Worm (Caenorhabditis elegans) whole organism, L1 larva: ENCODE results near the gene srsx-36.

Experiments used
- C04F5.9 ChIP-seq: sonication (generic microtip); optimal IDR thresholded peaks from 2 replicates; lab custom pipeline; 2016; ENCODE audit warnings: missing genetic modification characterization, missing compliant biosample characterization
- C34B4.2 ChIP-seq: sonication (generic microtip); optimal IDR thresholded peaks from 2 replicates; lab custom pipeline; 2017; ENCODE audit warnings: mild to moderate bottlenecking, missing genetic modification characterization, missing compliant biosample characterization
- F16B12.6 ChIP-seq: fragments of 150-350 bp; optimal IDR thresholded peaks from 2 replicates; lab custom pipeline; 2014; ENCODE audit warnings: missing biosample characterization, missing genetic modification characterization
- ama-1 ChIP-seq: fragments of 150-350 bp; optimal IDR thresholded peaks from 2 replicates; lab custom pipeline; 2014
- blmp-1 ChIP-seq: fragments of 150-350 bp; optimal IDR thresholded peaks from 2 replicates; lab custom pipeline; 2014; ENCODE audit warnings: missing biosample characterization, missing genetic modification characterization
- ceh-82 ChIP-seq, 3 experiments: fragments of 150-350 bp in 1 of 3; sonication (generic microtip) in 2 of 3; optimal IDR thresholded peaks; 2 replicates each; lab custom pipeline; 2014 to 2017; ENCODE audit warnings: missing biosample characterization in 3 of 3, missing genetic modification characterization in 3 of 3
- ceh-88 ChIP-seq: fragments of 200-800 bp; sonication (Bioruptor generic); IDR thresholded peaks from 2 replicates; pipeline ENCODE4 v1.3.6; 2022; ENCODE audit warnings: missing genetic modification characterization, missing compliant biosample characterization
- dpl-1 ChIP-seq, 3 experiments: fragments of 150-350 bp in 2 of 3; sonication (generic microtip) in 1 of 3; optimal IDR thresholded peaks; 2 replicates each; lab custom pipeline; 2014 to 2017; ENCODE audit warnings: missing biosample characterization in 3 of 3, missing genetic modification characterization in 3 of 3, missing genetic modification reagents in 3 of 3
- dsc-1 ChIP-seq: sonication (generic microtip); optimal IDR thresholded peaks from 2 replicates; lab custom pipeline; 2016; ENCODE audit warnings: mild to moderate bottlenecking, missing genetic modification characterization, missing compliant biosample characterization
- efl-1 ChIP-seq, 4 experiments: fragments of 150-350 bp; optimal IDR thresholded peaks in 3 of 4; peaks in 1 of 4; 1 replicate in 1 of 4; 2 replicates in 3 of 4; lab custom pipeline; 2014; ENCODE audit warnings: missing biosample characterization in 2 of 4, missing genetic modification characterization in 2 of 4, missing genetic modification reagents in 2 of 4
- efl-3 ChIP-seq: fragments of 200-800 bp; sonication (Bioruptor generic); optimal IDR thresholded peaks from 2 replicates; lab custom pipeline; 2018; ENCODE audit warnings: mild to moderate bottlenecking, missing genetic modification characterization, missing compliant biosample characterization
- egl-13 ChIP-seq: sonication (generic microtip); optimal IDR thresholded peaks from 2 replicates; lab custom pipeline; 2016; ENCODE audit warnings: missing genotype, missing genetic modification reagents, missing genetic modification characterization, missing compliant biosample characterization
- elt-2 ChIP-seq: sonication (generic microtip); optimal IDR thresholded peaks from 2 replicates; lab custom pipeline; 2016; ENCODE audit warnings: missing genetic modification characterization, mild to moderate bottlenecking, inconsistent platforms, missing compliant biosample characterization, missing genetic modification reagents
- elt-3 ChIP-seq, 6 experiments: fragments of 150-350 bp in 1 of 6; sonication (generic microtip); optimal IDR thresholded peaks; 2 replicates each; lab custom pipeline; 2017 to 2018; ENCODE audit warnings: missing biosample characterization in 6 of 6, missing genetic modification characterization in 6 of 6, inconsistent platforms in 1 of 6
- ets-5 ChIP-seq: fragments of 200-800 bp; sonication (Bioruptor generic); IDR thresholded peaks from 2 replicates; pipeline ENCODE4 v1.3.6; 2022; ENCODE audit warnings: missing genetic modification characterization, missing compliant biosample characterization
- fkh-8 ChIP-seq: sonication (generic microtip); optimal IDR thresholded peaks from 2 replicates; lab custom pipeline; 2016; ENCODE audit warnings: mild to moderate bottlenecking, missing genetic modification characterization, missing compliant biosample characterization
- grh-1 ChIP-seq: fragments of 200-800 bp; sonication (Bioruptor generic); IDR thresholded peaks from 2 replicates; pipeline ENCODE4 v1.3.6; 2022; ENCODE audit warnings: missing genetic modification reagents, missing genetic modification characterization, missing compliant biosample characterization
- hpl-2 ChIP-seq: fragments of 150-350 bp; optimal IDR thresholded peaks from 2 replicates; lab custom pipeline; 2014; ENCODE audit warnings: missing biosample characterization, missing genetic modification reagents, missing genetic modification characterization
- irx-1 ChIP-seq: sonication (generic microtip); optimal IDR thresholded peaks from 2 replicates; lab custom pipeline; 2016; ENCODE audit warnings: missing genetic modification characterization, missing compliant biosample characterization
- lin-14 ChIP-seq: fragments of 200-800 bp; sonication (Bioruptor generic); optimal IDR thresholded peaks from 2 replicates; lab custom pipeline; 2018; ENCODE audit warnings: mild to moderate bottlenecking, missing genetic modification characterization, moderate library complexity, missing compliant biosample characterization
- lir-3 ChIP-seq: sonication (generic microtip); optimal IDR thresholded peaks from 2 replicates; lab custom pipeline; 2016; ENCODE audit warnings: mild to moderate bottlenecking, missing genetic modification characterization, moderate library complexity, missing compliant biosample characterization; ENCODE audit not compliant: poor library complexity
- mef-2 ChIP-seq: fragments of 150-350 bp; optimal IDR thresholded peaks from 2 replicates; lab custom pipeline; 2014; ENCODE audit warnings: missing biosample characterization, missing genetic modification characterization
- nhr-11 ChIP-seq: fragments of 150-350 bp; optimal IDR thresholded peaks from 2 replicates; lab custom pipeline; 2014; ENCODE audit warnings: missing biosample characterization, missing genetic modification characterization
- nhr-19 ChIP-seq: fragments of 200-800 bp; sonication (Bioruptor generic); conservative IDR thresholded peaks from 2 replicates; pipeline ENCODE4 v1.3.6; 2022; ENCODE audit warnings: missing genetic modification characterization, missing compliant biosample characterization
- nhr-71 ChIP-seq: sonication (generic microtip); optimal IDR thresholded peaks from 2 replicates; lab custom pipeline; 2016; ENCODE audit warnings: mild to moderate bottlenecking, missing genetic modification characterization, moderate library complexity, missing compliant biosample characterization
- nhr-76 ChIP-seq: sonication (generic microtip); optimal IDR thresholded peaks from 2 replicates; lab custom pipeline; 2017; ENCODE audit warnings: missing biosample characterization, missing genetic modification characterization
- nhr-77 ChIP-seq: fragments of 150-350 bp; optimal IDR thresholded peaks from 2 replicates; lab custom pipeline; 2014; ENCODE audit warnings: missing biosample characterization, missing genetic modification characterization
- nhr-84 ChIP-seq: sonication (generic microtip); optimal IDR thresholded peaks from 2 replicates; lab custom pipeline; 2017; ENCODE audit warnings: missing biosample characterization, missing genetic modification characterization
- nhr-90 ChIP-seq: sonication (generic microtip); optimal IDR thresholded peaks from 2 replicates; lab custom pipeline; 2016; ENCODE audit warnings: mild to moderate bottlenecking, missing genetic modification characterization, missing compliant biosample characterization; ENCODE audit not compliant: poor library complexity
- pag-3 ChIP-seq: sonication (generic microtip); optimal IDR thresholded peaks from 2 replicates; lab custom pipeline; 2017; ENCODE audit warnings: missing genetic modification characterization, mild to moderate bottlenecking, missing compliant biosample characterization, antibody characterized with exemption, borderline replicate concordance; ENCODE audit not compliant: insufficient read depth
- pqm-1 ChIP-seq: sonication (generic microtip); optimal IDR thresholded peaks from 3 replicates; lab custom pipeline; 2017; ENCODE audit warnings: missing biosample characterization, missing genetic modification characterization
- snpc-4 ChIP-seq: fragments of 150-350 bp; optimal IDR thresholded peaks from 2 replicates; lab custom pipeline; 2014; ENCODE audit warnings: missing biosample characterization, missing genetic modification characterization
- sox-4 ChIP-seq: sonication (generic microtip); optimal IDR thresholded peaks from 2 replicates; lab custom pipeline; 2016; ENCODE audit warnings: missing genetic modification characterization, missing compliant biosample characterization
- sptf-1 ChIP-seq: fragments of 150-350 bp; optimal IDR thresholded peaks from 2 replicates; lab custom pipeline; 2014; ENCODE audit warnings: missing biosample characterization, missing genetic modification characterization
- tlp-1 ChIP-seq: fragments of 150-350 bp; optimal IDR thresholded peaks from 2 replicates; lab custom pipeline; 2014; ENCODE audit warnings: missing biosample characterization, missing genetic modification characterization
- unc-62 ChIP-seq: fragments of 150-350 bp; optimal IDR thresholded peaks from 2 replicates; lab custom pipeline; 2014; ENCODE audit warnings: missing biosample characterization, missing genetic modification reagents, missing genetic modification characterization
- unc-86 ChIP-seq: sonication (generic microtip); optimal IDR thresholded peaks from 2 replicates; lab custom pipeline; 2016; ENCODE audit warnings: missing genetic modification characterization, missing compliant biosample characterization
- vab-15 ChIP-seq: sonication (generic microtip); optimal IDR thresholded peaks from 2 replicates; lab custom pipeline; 2017; ENCODE audit warnings: missing genotype, mild to moderate bottlenecking, missing genetic modification characterization, missing compliant biosample characterization
- zip-4 ChIP-seq: fragments of 200-800 bp; sonication (Bioruptor generic); optimal IDR thresholded peaks from 2 replicates; lab custom pipeline; 2018; ENCODE audit warnings: mild to moderate bottlenecking, missing genetic modification characterization, moderate library complexity, missing compliant biosample characterization
- ztf-11 ChIP-seq, 2 experiments: sonication (generic microtip); optimal IDR thresholded peaks; 2 replicates each; lab custom pipeline; 2016 to 2017; ENCODE audit warnings: missing genetic modification characterization in 2 of 2, missing biosample characterization in 1 of 2, missing compliant biosample characterization in 1 of 2

Gene srsx-36

DNA sequence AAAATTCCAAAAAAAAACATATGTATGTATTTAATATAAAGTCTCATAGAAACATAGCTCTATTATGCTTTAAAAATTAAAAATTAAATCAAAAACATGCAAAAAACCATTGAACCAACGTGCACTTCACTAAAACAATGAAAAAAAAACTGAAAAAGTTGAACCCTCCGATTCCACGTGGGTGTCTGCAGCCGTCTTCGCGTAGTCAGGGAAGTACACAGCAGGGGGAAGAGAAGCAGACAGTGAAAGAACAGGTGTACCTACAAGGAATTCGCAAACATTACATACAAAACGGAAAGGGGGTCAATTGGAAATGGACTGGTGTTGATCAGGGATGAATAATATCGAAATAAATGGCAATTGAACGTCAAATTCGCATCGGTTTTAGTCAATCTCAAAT, 35.5 kb downstream of the srsx-36 start:
- TF ChIP-seq fkh-8 (tag; lab: Kevin White, UChicago): peak; percentile 14
- no peak for TF ChIP-seq sptf-1
- no peak for TF ChIP-seq efl-1 (optimal IDR thresholded peaks at IDR 0.05; lab: Kevin White, UChicago)
- TF ChIP-seq efl-1 (GFP tag; optimal IDR thresholded peaks at IDR 0.05 in 1 of 2; lab: Kevin White, UChicago): peak in 1 of 2 experiments; percentile 78
- peak; percentile 18 for TF ChIP-seq blmp-1 (tag; lab: Kevin White, UChicago)
- TF ChIP-seq lin-14 (GFP tag; lab: Kevin White, UChicago): peak; percentile 10
- TF ChIP-seq, all 84 proteins: peak for 4

DNA sequence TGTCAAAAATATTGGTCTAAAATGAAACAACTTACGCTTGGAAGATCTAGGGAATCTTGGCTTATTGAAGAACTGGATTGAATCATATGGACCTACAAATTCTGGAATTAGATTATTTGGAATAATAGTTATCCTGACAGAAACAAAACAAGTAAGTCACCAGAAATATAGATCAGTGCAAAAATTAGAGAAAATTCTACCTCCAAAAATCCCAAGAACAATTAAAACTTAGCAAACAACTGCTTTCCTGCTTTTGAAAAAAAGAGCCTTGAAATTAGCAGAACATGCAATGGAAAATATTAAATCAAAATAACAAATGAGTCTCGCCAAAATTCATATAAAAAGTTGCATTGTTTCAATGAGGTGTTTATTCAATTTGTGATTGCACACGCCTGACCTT, 36.3 kb downstream of the srsx-36 start, which contains the start of gene nhr-60:
TSS of gene nhr-60 (minus strand) at position 101 of the 400 bp plus-strand sequence.
- no peak for TF ChIP-seq fkh-8 (tag; lab: Kevin White, UChicago)
- TF ChIP-seq ets-5: no peak
- no peak for TF ChIP-seq grh-1 (GFP tag; lab: Robert Waterston, UW)
- TF ChIP-seq pag-3: no peak
- no peak for TF ChIP-seq snpc-4 (tag; lab: Kevin White, UChicago)
- no peak for TF ChIP-seq unc-86 (tag; lab: Kevin White, UChicago)
- no peak for TF ChIP-seq nhr-11 (tag; lab: Kevin White, UChicago)
- no peak for TF ChIP-seq dpl-1 (GFP tag; optimal IDR thresholded peaks at IDR 0.05; lab: Kevin White, UChicago)
- no peak for TF ChIP-seq egl-13 (tag; lab: Kevin White, UChicago)
- TF ChIP-seq lin-14 (GFP tag; lab: Kevin White, UChicago): no peak
- no peak for TF ChIP-seq hpl-2 (GFP tag; lab: Kevin White, UChicago)
- no peak for TF ChIP-seq efl-3 (GFP tag; lab: Kevin White, UChicago)

DNA sequence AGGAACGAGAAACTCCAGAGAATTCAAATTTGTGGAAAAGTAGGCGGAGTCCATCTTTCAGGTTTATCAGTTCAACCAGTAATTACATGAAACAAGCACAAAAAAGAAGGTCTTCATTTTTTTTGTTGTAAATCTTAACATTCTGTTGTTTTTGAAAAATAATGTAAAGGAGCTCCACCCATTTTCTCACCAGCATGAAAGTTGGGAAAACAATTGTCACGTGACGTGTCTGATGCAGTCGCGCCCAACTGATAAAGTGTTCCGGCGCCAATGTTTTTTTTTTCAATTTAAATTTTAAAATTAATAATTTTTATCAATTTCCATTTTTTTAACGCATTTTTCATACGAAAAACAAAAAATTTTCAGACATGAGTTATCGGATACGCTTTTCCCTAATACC, 40.4 kb downstream of the srsx-36 start, which contains the start of gene F57A10.4:
TSS of gene F57A10.4 (plus strand) at position 367 of the 400 bp plus-strand sequence.
- TF ChIP-seq efl-1 (optimal IDR thresholded peaks at IDR 0.05; lab: Kevin White, UChicago) (no peak), efl-1 (GFP tag; optimal IDR thresholded peaks at IDR 0.05 in 1 of 2; lab: Kevin White, UChicago) (peak in 1 of 2 experiments; percentile 81), blmp-1 (tag; lab: Kevin White, UChicago) (no peak)
- TF ChIP-seq, all 84 proteins: peak for 1

DNA sequence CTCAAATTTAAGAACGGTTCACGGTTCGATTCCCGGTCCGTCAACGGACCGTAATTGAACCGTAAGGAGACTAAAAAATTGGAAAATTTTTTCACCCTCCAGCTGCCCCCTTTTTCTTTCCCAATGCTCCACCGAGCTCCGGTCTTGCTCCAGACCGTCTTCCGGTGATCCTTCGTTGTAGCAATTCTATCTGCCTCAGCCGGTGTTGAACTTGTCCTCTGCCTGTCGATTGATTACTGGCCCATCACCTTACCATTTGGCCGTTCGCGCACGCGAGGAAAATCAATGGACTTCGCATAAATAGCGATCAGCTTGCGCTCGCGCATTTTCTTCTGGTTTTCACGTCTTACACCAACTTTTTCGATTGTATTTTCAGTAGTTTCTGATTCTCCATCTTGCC, 42.1 kb downstream of the srsx-36 start:
- TF ChIP-seq nhr-19 (GFP tag; lab: Robert Waterston, UW): peak; percentile 17; the same call in 1 of the 2 replicates
- TF ChIP-seq, all 84 proteins: peak for 1; not testable (repeated sequence) for 83

DNA sequence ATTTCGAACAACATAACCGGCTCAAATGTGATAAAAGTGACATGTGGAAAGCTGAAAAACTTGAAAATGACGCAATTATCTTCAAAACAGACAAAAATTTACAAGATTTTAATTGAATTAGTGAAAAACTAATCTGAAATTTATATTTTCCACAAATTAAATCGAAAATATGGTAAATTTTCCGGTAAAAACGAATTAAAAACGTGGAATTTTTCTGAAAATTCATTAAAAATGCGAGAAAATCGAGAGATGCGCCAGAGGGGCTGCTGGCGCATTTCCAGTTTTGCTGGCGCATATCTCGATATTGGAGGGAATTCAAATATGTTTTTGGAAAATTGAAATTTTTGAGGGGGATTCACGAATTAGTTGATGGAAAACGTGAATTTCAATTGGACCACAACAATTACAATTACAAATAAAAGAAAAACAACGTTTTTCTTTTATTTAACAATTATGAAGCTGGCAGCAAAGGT, 43.3 kb downstream of the srsx-36 start, which contains the start of the genes haf-3 and F57A10.2:
TSS of gene haf-3 (minus strand) at position 51 of the 473 bp plus-strand sequence.
TSS of gene F57A10.2 (plus strand) at position 454 of the 473 bp plus-strand sequence.
- peak; percentile 6 for TF ChIP-seq C34B4.2 (tag; lab: Kevin White, UChicago)
- TF ChIP-seq tlp-1 (tag; lab: Kevin White, UChicago): no peak
- peak; percentile 96 for TF ChIP-seq nhr-90 (tag; lab: Kevin White, UChicago)
- TF ChIP-seq ceh-82 (tag; optimal IDR thresholded peaks at IDR 0.05; lab: Kevin White, UChicago): peak; percentile 96 to 97 (median 97)
- no peak for TF ChIP-seq nhr-84 (tag; lab: Kevin White, UChicago)
- peak; percentile 92 for TF ChIP-seq snpc-4 (tag; lab: Kevin White, UChicago)
- peak; percentile 92 for TF ChIP-seq fkh-8 (tag; lab: Kevin White, UChicago)
- TF ChIP-seq egl-13 (tag; lab: Kevin White, UChicago): peak; percentile 92
- TF ChIP-seq pqm-1 (tag; lab: Kevin White, UChicago): no peak
- TF ChIP-seq ama-1: peak; percentile 53
- peak; percentile 85 for TF ChIP-seq zip-4 (GFP tag; lab: Kevin White, UChicago)
- no peak for TF ChIP-seq unc-62
- TF ChIP-seq unc-86 (tag; lab: Kevin White, UChicago): peak; percentile 92
- TF ChIP-seq F16B12.6 (tag; lab: Kevin White, UChicago): peak; percentile 66
- TF ChIP-seq efl-1 (optimal IDR thresholded peaks at IDR 0.05; lab: Kevin White, UChicago): peak; percentile 97 to 99
- TF ChIP-seq efl-1 (GFP tag; optimal IDR thresholded peaks at IDR 0.05 in 1 of 2; lab: Kevin White, UChicago): peak; percentile 99 to 100
- peak; percentile 95 for TF ChIP-seq lin-14 (GFP tag; lab: Kevin White, UChicago)
- TF ChIP-seq vab-15 (tag; lab: Kevin White, UChicago): no peak
- peak; percentile 76 for TF ChIP-seq lir-3 (tag; lab: Kevin White, UChicago)
- peak in 5 of 6 experiments; percentile 25 to 90 (median 45) for TF ChIP-seq elt-3 (tag; optimal IDR thresholded peaks at IDR 0.05; lab: Kevin White, UChicago)
- no peak for TF ChIP-seq sptf-1
- no peak for TF ChIP-seq nhr-76 (tag; lab: Kevin White, UChicago)
- TF ChIP-seq dsc-1 (tag; lab: Kevin White, UChicago): peak; percentile 97
- peak; percentile 66 for TF ChIP-seq C04F5.9 (tag; lab: Kevin White, UChicago)
- peak; percentile 82 for TF ChIP-seq nhr-77 (tag; lab: Kevin White, UChicago)
- TF ChIP-seq ztf-11 (tag; optimal IDR thresholded peaks at IDR 0.05; lab: Kevin White, UChicago): peak; percentile 4 to 83
- TF ChIP-seq efl-3 (GFP tag; lab: Kevin White, UChicago): peak; percentile 60
- peak; percentile 69; the same call in 1 of the 2 replicates for TF ChIP-seq ceh-88 (GFP tag; lab: Robert Waterston, UW)
- peak; percentile 45 for TF ChIP-seq mef-2 (tag; lab: Kevin White, UChicago)
- TF ChIP-seq irx-1: peak; percentile 92
- peak; percentile 80 for TF ChIP-seq elt-2 (tag; lab: Kevin White, UChicago)
- TF ChIP-seq sox-4 (tag; lab: Kevin White, UChicago): peak; percentile 87
- TF ChIP-seq nhr-71 (tag; lab: Kevin White, UChicago): peak; percentile 96
